Worm (Caenorhabditis elegans) whole organism, L4 larva: ENCODE data around the gene T06E4.21.

Source experiments
- D1046.2 ChIP-seq: fragments of 200-800 bp; sonication (Bioruptor generic); IDR thresholded peaks from 2 replicates; pipeline ENCODE4 v1.3.6; 2022; ENCODE audit warnings: missing genetic modification characterization, missing compliant biosample characterization
- F37D6.2 ChIP-seq: sonication (generic microtip); optimal IDR thresholded peaks from 2 replicates; lab custom pipeline; 2016; ENCODE audit warnings: mild to moderate bottlenecking, missing genetic modification characterization, missing compliant biosample characterization
- Y48G9A.11 ChIP-seq: fragments of 200-800 bp; sonication (Bioruptor generic); IDR thresholded peaks from 2 replicates; pipeline ENCODE4 v1.3.6; 2022; ENCODE audit warnings: missing genetic modification reagents, missing genetic modification characterization, missing compliant biosample characterization
- Y5F2A.4 ChIP-seq: fragments of 200-800 bp; sonication (Bioruptor generic); optimal IDR thresholded peaks from 2 replicates; lab custom pipeline; 2018; ENCODE audit warnings: mild to moderate bottlenecking, missing genetic modification characterization, missing compliant biosample characterization
- Y75B8A.6 ChIP-seq: fragments of 200-800 bp; sonication (Bioruptor generic); IDR thresholded peaks from 2 replicates; pipeline ENCODE4 v1.3.6; 2022; ENCODE audit warnings: missing genetic modification reagents, missing genetic modification characterization, missing compliant biosample characterization
- aha-1 ChIP-seq: fragments of 150-350 bp; peaks from one replicate; lab custom pipeline; 2014; ENCODE audit warnings: missing biosample characterization, missing genetic modification characterization
- arid-1 ChIP-seq: fragments of 200-800 bp; sonication (Bioruptor generic); conservative IDR thresholded peaks from 2 replicates; pipeline ENCODE4 v1.3.6; 2022; ENCODE audit warnings: missing genetic modification reagents, missing genetic modification characterization, missing compliant biosample characterization
- ceh-20 ChIP-seq: fragments of 200-800 bp; sonication (Bioruptor generic); IDR thresholded peaks from 2 replicates; pipeline ENCODE4 v1.3.6; 2022; ENCODE audit warnings: missing genetic modification reagents, missing genetic modification characterization, missing compliant biosample characterization
- ces-1 ChIP-seq: fragments of 150-350 bp; sonication (generic microtip); optimal IDR thresholded peaks from 4 replicates; lab custom pipeline; 2014; ENCODE audit warnings: missing biosample characterization, missing genetic modification reagents, missing genetic modification characterization
- ctbp-1 ChIP-seq: fragments of 200-800 bp; sonication (Bioruptor generic); IDR thresholded peaks from 2 replicates; pipeline ENCODE4 v1.3.6; 2022; ENCODE audit warnings: missing genetic modification reagents, missing genetic modification characterization, missing compliant biosample characterization
- daf-16 ChIP-seq, 3 experiments: sonication (generic microtip); optimal IDR thresholded peaks; 2 replicates each; lab custom pipeline; 2016 to 2017; ENCODE audit warnings: missing genetic modification characterization in 3 of 3, missing genetic modification reagents in 3 of 3, mild to moderate bottlenecking in 2 of 3, missing compliant biosample characterization in 2 of 3, missing biosample characterization in 1 of 3, moderate library complexity in 1 of 3
- daf-8 ChIP-seq: fragments of 200-800 bp; sonication (Bioruptor generic); IDR thresholded peaks from 2 replicates; pipeline ENCODE4 v1.3.6; 2022; ENCODE audit warnings: missing genetic modification characterization, missing compliant biosample characterization
- dmd-8 ChIP-seq: fragments of 200-800 bp; sonication (Bioruptor generic); IDR thresholded peaks from 2 replicates; pipeline ENCODE4 v1.3.6; 2022; ENCODE audit warnings: missing genetic modification characterization, missing compliant biosample characterization
- dpl-1 ChIP-seq: fragments of 150-350 bp; optimal IDR thresholded peaks from 2 replicates; lab custom pipeline; 2014; ENCODE audit warnings: missing biosample characterization, missing genetic modification reagents, missing genetic modification characterization
- fkh-10 ChIP-seq: fragments of 150-350 bp; optimal IDR thresholded peaks from 2 replicates; lab custom pipeline; 2014; ENCODE audit warnings: missing biosample characterization, missing genetic modification reagents, missing genetic modification characterization
- hlh-30 ChIP-seq: sonication (generic microtip); optimal IDR thresholded peaks from 2 replicates; lab custom pipeline; 2017; ENCODE audit warnings: antibody characterized with exemption, mild to moderate bottlenecking, missing genetic modification characterization, missing compliant biosample characterization; ENCODE audit not compliant: insufficient read depth
- hmg-1.1 ChIP-seq: fragments of 200-800 bp; sonication (Bioruptor generic); IDR thresholded peaks from 2 replicates; pipeline ENCODE4 v1.3.6; 2022; ENCODE audit warnings: missing genetic modification reagents, missing genetic modification characterization, missing compliant biosample characterization
- lin-15B ChIP-seq: fragments of 150-350 bp; sonication (generic microtip); optimal IDR thresholded peaks from 3 replicates; lab custom pipeline; 2014; ENCODE audit warnings: missing biosample characterization, missing genetic modification characterization
- lsy-2 ChIP-seq, 2 experiments: fragments of 150-350 bp in 1 of 2; sonication (generic microtip) in 1 of 2; optimal IDR thresholded peaks; 2 replicates each; lab custom pipeline; 2014 to 2017; ENCODE audit warnings: missing biosample characterization in 2 of 2, missing genetic modification characterization in 2 of 2
- mdl-1 ChIP-seq, 2 experiments: fragments of 150-350 bp in 1 of 2; sonication (generic microtip) in 1 of 2; optimal IDR thresholded peaks; 2 replicates each; lab custom pipeline; 2014 to 2017; ENCODE audit warnings: missing biosample characterization in 2 of 2, missing genetic modification characterization in 2 of 2
- mxl-3 ChIP-seq: fragments of 200-800 bp; sonication (Bioruptor generic); optimal IDR thresholded peaks from 2 replicates; lab custom pipeline; 2018; ENCODE audit warnings: mild to moderate bottlenecking, missing genetic modification characterization, missing compliant biosample characterization
- nhr-102 ChIP-seq: sonication (generic microtip); optimal IDR thresholded peaks from 2 replicates; lab custom pipeline; 2016; ENCODE audit warnings: mild to moderate bottlenecking, missing genetic modification characterization, moderate library complexity, missing compliant biosample characterization
- nhr-25 ChIP-seq: sonication (generic microtip); optimal IDR thresholded peaks from 2 replicates; lab custom pipeline; 2017; ENCODE audit warnings: missing genetic modification characterization, mild to moderate bottlenecking, missing compliant biosample characterization, antibody characterized with exemption, moderate library complexity, borderline replicate concordance; ENCODE audit not compliant: insufficient read depth
- nhr-28 ChIP-seq: fragments of 150-350 bp; optimal IDR thresholded peaks from 2 replicates; lab custom pipeline; 2014; ENCODE audit warnings: missing biosample characterization, missing genetic modification characterization
- nhr-6 ChIP-seq: fragments of 150-350 bp; optimal IDR thresholded peaks from 2 replicates; lab custom pipeline; 2014; ENCODE audit warnings: missing biosample characterization, missing genetic modification characterization
- nhr-76 ChIP-seq: fragments of 150-350 bp; optimal IDR thresholded peaks from 2 replicates; lab custom pipeline; 2014; ENCODE audit warnings: missing biosample characterization, missing genetic modification characterization
- pha-4 ChIP-seq, 2 experiments: fragments of 150-350 bp in 1 of 2; fragments of 200-800 bp in 1 of 2; sonication (Bioruptor generic) in 1 of 2; IDR thresholded peaks in 1 of 2; optimal IDR thresholded peaks in 1 of 2; 2 replicates each; pipeline versions ENCODE4 v1.3.6 to Lab custom; 2014 to 2022; ENCODE audit warnings: missing genetic modification characterization in 2 of 2, missing genetic modification reagents in 2 of 2, missing biosample characterization in 1 of 2, missing compliant biosample characterization in 1 of 2
- php-3 ChIP-seq: fragments of 200-800 bp; sonication (Bioruptor generic); IDR thresholded peaks from 2 replicates; pipeline ENCODE4 v1.3.6; 2022; ENCODE audit warnings: missing genetic modification reagents, missing genetic modification characterization, missing compliant biosample characterization
- snpc-4 ChIP-seq: fragments of 150-350 bp; optimal IDR thresholded peaks from 2 replicates; lab custom pipeline; 2014; ENCODE audit warnings: missing biosample characterization, missing genetic modification characterization
- unc-130 ChIP-seq: sonication (generic microtip); optimal IDR thresholded peaks from 2 replicates; lab custom pipeline; 2016; ENCODE audit warnings: missing genetic modification reagents, missing genetic modification characterization, missing compliant biosample characterization
- unc-62 ChIP-seq, 3 experiments: fragments of 150-350 bp in 1 of 3; sonication (generic microtip); optimal IDR thresholded peaks in 2 of 3; peaks in 1 of 3; 1 replicate in 1 of 3; 2 replicates in 2 of 3; lab custom pipeline; 2014 to 2017; ENCODE audit warnings: missing biosample characterization in 3 of 3, missing genetic modification characterization in 3 of 3, missing genetic modification reagents in 3 of 3, missing genotype in 1 of 3
- zfp-2 ChIP-seq: sonication (generic microtip); optimal IDR thresholded peaks from 2 replicates; lab custom pipeline; 2016; ENCODE audit warnings: mild to moderate bottlenecking, missing genetic modification characterization, missing compliant biosample characterization
- zip-11 ChIP-seq: fragments of 200-800 bp; sonication (Bioruptor generic); IDR thresholded peaks from 2 replicates; pipeline ENCODE4 v1.3.6; 2022; ENCODE audit warnings: missing genetic modification characterization, missing compliant biosample characterization
- ztf-11 ChIP-seq: fragments of 150-350 bp; optimal IDR thresholded peaks from 2 replicates; lab custom pipeline; 2014; ENCODE audit warnings: missing biosample characterization, missing genetic modification characterization

T06E4.21 gene

DNA sequence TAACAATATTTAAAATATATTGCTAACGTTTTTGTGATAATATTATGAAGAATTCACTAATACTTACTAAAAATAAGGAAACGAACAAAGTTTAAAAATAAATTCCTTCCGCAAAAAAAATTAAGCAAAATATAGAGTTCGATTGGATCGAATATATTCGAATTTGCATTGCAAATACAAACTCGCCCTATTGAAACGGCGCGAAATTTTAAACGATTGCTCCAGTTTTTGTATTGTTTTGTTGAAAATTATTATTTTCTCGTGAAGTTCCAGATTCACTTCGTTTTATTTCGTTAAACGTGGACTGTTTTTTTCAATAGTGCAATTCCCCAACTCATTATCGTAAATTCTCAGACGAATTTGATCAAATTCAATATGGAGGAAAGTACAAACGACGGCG, 5.9 kb upstream of the T06E4.21 start, which contains the start of the genes atl-1 and hcp-2:
Gene atl-1 (minus strand): TSS at position 89 of the 400 bp plus-strand sequence.
Gene hcp-2 (plus strand): TSS at position 353 of the 400 bp plus-strand sequence.
- TF ChIP-seq dpl-1 (GFP tag; lab: Kevin White, UChicago) (peak; percentile 62), ces-1 (GFP tag; lab: Kevin White, UChicago) (no peak)

DNA sequence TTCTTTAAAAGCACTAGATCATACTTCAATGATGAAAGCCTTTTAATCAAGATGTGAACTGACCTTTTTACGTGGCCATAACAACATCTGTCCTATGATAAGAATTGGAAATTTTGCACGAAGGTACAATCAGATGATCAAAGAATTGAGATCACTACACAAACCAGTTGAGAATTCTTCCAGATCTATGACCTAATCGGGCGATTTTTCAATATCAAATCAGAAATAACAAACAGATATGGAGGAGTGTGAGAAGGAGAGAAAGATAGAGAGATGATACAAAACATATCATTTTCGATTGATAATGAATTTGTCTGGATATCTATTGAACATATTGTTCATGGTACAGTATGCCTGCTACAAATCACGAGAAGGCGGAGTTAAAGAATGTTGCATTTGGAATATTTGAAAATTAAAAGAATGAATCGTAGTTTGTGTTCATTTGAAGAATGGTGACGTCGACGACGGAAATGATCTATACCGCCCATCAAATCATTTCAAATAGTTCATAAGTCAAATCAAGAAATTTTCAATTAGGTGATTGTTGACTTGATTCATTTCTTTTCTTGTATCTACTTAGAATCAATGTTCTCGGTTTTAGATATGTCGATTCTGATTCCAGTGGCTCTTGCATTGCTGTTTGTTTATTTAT, 2.9 kb downstream of the T06E4.21 start, which contains the start of gene cyp-29A4:
Gene cyp-29A4 (plus strand): TSS at position 602 of the 652 bp plus-strand sequence.
- TF ChIP-seq aha-1 (tag; lab: Kevin White, UChicago) (peak; percentile 2), nhr-28 (peak; percentile 86), zfp-2 (tag; lab: Kevin White, UChicago) (no peak), unc-62 (GFP tag; optimal IDR thresholded peaks at IDR 0.05 in 1 of 2; lab: Kevin White, UChicago) (peak in 1 of 2 experiments; percentile 66), unc-62 (tag; optimal IDR thresholded peaks at IDR 0.05; lab: Kevin White, UChicago) (no peak)
- TF ChIP-seq, all 104 proteins: peak for 3

DNA sequence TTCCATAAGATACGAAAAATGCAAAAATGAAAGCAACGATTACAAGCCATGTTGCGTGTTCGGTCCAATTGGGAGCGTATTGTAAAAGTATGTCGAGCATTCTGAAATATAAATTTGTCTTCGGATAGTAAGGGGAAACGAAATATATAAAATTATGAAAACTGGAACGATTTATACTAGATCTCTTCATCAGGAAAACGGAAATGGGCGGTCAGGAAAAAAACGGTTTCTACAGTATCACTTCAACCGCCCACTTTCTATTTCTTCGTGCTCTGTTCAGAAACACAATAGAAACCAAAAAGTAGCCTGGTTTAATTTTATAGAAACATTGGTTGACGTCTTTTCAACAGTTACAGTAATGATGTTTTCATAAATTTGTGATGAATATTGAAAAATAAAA, 10.1 kb downstream of the T06E4.21 start, which contains the start of gene pitr-4:
Gene pitr-4 (minus strand): TSS at position 101 of the 400 bp plus-strand sequence.
- TF ChIP-seq php-3 (no peak), arid-1 (GFP tag; lab: Robert Waterston, UW) (no peak), Y5F2A.4 (no peak), lin-15B (no peak), daf-16 (GFP tag; optimal IDR thresholded peaks at IDR 0.05; lab: Kevin White, UChicago) (no peak), daf-16 (tag; optimal IDR thresholded peaks at IDR 0.05; lab: Kevin White, UChicago) (no peak), hmg-1.1 (no peak)

DNA sequence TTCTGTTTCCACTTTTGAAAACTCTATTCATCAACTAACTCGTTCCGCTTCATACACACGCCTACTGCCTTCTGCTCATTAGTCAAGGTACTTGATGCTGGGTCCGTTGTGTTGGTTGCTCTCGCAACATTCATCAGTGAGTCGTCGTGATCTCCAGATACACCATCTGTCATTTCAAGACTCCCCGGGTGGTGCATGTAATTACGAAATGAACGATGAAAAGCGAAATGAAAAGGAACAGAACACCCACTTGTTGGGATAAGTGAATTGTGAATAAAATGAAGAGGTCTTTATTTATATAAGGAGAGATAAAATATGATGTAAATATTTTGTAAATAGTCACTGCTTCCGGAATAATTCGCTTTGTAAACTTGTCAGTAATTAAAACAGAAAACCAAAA, 12.6 kb downstream of the T06E4.21 start:
- TF ChIP-seq nhr-76 (no peak), ztf-11 (no peak), dmd-8 (GFP tag; lab: Robert Waterston, UW) (no peak), unc-130 (GFP tag; lab: Kevin White, UChicago) (no peak), F37D6.2 (tag; lab: Kevin White, UChicago) (no peak), snpc-4 (tag; lab: Kevin White, UChicago) (no peak), pha-4 (GFP tag; IDR thresholded peaks at IDR 0.05; lab: Robert Waterston, UW) (no peak), pha-4 (tag; optimal IDR thresholded peaks at IDR 0.05; lab: Kevin White, UChicago) (no peak), Y48G9A.11 (GFP tag; lab: Robert Waterston, UW) (no peak), ceh-20 (GFP tag; lab: Robert Waterston, UW) (no peak), nhr-102 (tag; lab: Kevin White, UChicago) (no peak), zip-11 (GFP tag; lab: Robert Waterston, UW) (no peak), nhr-25 (no peak), Y75B8A.6 (GFP tag; lab: Robert Waterston, UW) (no peak), D1046.2 (GFP tag; lab: Robert Waterston, UW) (no peak)
- TF ChIP-seq, all 104 proteins: peak for 0

DNA sequence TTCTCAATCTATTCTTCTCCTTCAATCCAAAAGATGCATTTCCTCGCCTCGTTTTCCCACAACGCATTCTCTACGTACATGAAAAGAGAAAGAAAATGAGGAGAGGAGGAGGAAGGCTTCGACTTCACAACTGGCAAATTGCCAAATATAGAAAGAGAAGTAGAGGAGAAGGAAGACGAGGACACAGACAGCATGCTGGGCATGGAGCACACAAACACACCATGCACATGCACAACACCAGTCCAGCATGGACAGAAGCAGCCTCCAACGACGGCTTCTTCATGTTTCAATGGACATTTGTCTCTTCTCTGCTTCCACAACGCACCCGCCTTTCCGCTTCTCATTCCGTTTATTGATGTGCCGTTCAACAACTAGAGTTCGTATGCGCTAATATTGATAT, 13.2 kb downstream of the T06E4.21 start:
- TF ChIP-seq mxl-3 (peak; percentile 40), mdl-1 (tag; optimal IDR thresholded peaks at IDR 0.05; lab: Kevin White, UChicago) (peak in 1 of 2 experiments; percentile 48), fkh-10 (GFP tag; lab: Kevin White, UChicago) (peak; percentile 3), nhr-6 (tag; lab: Kevin White, UChicago) (no peak), daf-8 (no peak), ctbp-1 (GFP tag; lab: Robert Waterston, UW) (peak; percentile 50; the same call in 1 of the 2 replicates), aha-1 (tag; lab: Kevin White, UChicago) (peak; percentile 96), ces-1 (GFP tag; lab: Kevin White, UChicago) (no peak), hmg-1.1 (peak; percentile 67), lsy-2 (tag; optimal IDR thresholded peaks at IDR 0.05; lab: Kevin White, UChicago) (peak in 1 of 2 experiments; percentile 34), hlh-30 (tag; lab: Kevin White, UChicago) (peak; percentile 27)
